Worm (Caenorhabditis elegans): Measurements from ENCODE around the gene F10G2.4.

ce11 chrV:7282037-7282436 lies 45.0 kb upstream of the F10G2.4 start, which contains the start of gene C13A2.3:
- TF ChIP-seq ztf-23 (GFP tag; IDR thresholded peaks at IDR 0.05) (no peak), T22C8.4 (GFP tag; IDR thresholded peaks at IDR 0.05) (no peak)

Data from whole organism, midembryonic.